Fruit fly (Drosophila melanogaster): ENCODE data around the gene Sas-4.

Gene Sas-4

DNA sequence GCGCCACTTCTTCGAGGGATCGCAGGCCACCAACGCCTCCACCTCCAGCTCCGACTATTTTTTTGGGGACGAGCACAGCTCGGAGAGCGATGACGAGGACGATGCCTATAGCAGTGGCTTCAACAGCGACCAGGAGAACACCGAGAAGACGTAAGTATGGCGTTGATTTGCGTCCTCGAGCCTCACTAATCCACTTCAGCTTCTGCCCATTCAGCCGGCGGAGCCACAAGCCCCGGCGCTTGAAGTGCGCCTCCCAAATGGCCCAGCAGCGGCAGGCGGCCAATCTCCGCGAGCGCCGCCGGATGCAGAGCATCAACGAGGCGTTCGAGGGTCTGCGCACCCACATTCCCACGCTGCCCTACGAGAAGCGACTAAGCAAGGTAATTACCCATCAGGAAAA, 14.0 kb upstream of the Sas-4 start:
- TF ChIP-seq insv (optimal IDR thresholded peaks at IDR 0.05) = no peak
- TF ChIP-seq ttk (optimal IDR thresholded peaks at IDR 0.05) = no peak
- TF ChIP-seq Sin3A (optimal IDR thresholded peaks at IDR 0.05) = no peak
- no peak for TF ChIP-seq psq (optimal IDR thresholded peaks at IDR 0.05)
- TF ChIP-seq Myc (optimal IDR thresholded peaks at IDR 0.05) = no peak
- TF ChIP-seq h (optimal IDR thresholded peaks at IDR 0.05) = no peak

DNA sequence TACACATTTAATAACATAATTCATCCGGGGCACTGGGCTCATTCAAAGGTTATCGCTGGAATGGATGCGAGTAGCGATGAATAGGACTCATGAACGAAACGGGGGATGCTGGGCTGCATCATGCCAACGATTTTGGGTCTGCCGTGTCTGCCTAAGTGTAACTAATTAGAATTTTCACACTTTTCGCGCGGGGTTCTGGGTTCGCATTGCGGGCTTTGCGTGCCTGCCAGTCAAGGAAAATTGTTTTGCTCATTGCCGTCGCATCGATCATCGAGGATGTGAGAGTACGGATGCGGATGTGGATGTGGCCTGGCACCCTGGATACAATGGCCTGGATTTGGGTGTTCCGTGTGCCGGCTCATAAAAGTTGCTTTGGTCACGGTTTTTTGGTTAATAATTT, 13.1 kb upstream of the Sas-4 start:
- TF ChIP-seq insv (optimal IDR thresholded peaks at IDR 0.05) (no peak), Myc (optimal IDR thresholded peaks at IDR 0.05) (no peak), Sin3A (optimal IDR thresholded peaks at IDR 0.05) (no peak), psq (optimal IDR thresholded peaks at IDR 0.05) (no peak), ttk (optimal IDR thresholded peaks at IDR 0.05) (no peak), h (optimal IDR thresholded peaks at IDR 0.05) (no peak)

DNA sequence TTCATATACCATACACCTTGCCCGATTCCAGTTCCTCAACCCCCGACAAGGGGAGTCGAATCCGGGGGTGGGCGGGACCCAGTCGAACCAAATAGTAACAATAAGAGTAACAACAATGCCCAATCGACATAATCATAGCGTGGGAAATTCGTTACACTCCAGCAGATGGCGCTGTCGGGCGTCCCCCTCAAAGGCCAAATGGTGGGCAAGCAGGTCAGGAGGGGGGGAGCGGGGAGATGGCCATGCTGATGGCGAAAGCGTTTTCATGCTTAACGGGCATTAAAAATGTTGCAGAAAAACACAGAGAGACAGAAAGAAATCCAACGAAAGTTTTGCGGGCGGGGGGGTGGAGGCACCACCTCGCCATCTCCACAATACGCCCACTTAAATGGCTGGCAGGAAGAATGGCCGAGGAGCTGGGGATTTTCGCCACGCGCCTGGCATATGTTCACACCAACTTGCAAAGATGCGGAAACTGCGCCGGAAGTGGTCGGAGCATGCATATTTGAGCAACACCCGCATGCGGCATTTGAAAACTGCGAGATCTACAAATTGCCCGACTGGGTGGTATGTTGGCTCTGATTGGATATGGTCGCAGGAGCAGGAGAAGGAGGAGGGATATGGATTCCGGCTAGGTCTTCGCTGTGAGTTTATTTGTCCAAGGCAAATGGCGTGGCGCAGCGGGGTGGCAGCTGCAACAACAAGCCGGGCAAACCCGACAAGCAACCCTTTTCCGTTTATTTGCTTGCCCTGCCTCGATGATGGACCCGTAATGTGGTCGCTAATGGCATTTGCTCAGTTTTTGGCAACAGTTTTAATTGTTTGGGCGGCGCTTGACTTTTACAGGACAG, 11.8 kb upstream of the Sas-4 start:
- no peak for TF ChIP-seq Myc (optimal IDR thresholded peaks at IDR 0.05)
- TF ChIP-seq Sin3A (optimal IDR thresholded peaks at IDR 0.05) = no peak
- no peak for TF ChIP-seq insv (optimal IDR thresholded peaks at IDR 0.05)
- no peak for TF ChIP-seq ttk (optimal IDR thresholded peaks at IDR 0.05)
- no peak for TF ChIP-seq h (optimal IDR thresholded peaks at IDR 0.05)
- TF ChIP-seq psq (optimal IDR thresholded peaks at IDR 0.05) = no peak

DNA sequence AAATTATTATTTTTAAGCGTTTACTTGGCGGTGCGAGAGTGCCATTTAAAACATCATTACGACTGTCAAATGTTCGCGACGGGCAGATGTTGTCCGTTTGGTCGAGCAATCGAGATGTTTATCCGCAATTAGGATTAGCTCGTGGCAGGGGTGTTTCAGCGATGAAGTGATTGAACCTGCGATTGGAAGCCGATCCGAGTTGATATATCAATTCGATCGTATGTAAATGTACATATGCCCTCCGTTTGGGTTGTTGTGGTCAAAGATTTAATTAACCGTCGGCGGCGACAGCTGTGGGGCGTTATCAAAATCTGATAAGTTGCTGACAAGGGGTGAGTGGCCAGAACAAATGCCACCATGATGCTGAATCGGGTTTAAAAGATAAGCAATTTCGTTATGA, 8.6 kb upstream of the Sas-4 start:
- TF ChIP-seq ttk (optimal IDR thresholded peaks at IDR 0.05) = no peak
- TF ChIP-seq h (optimal IDR thresholded peaks at IDR 0.05) = no peak
- no peak for TF ChIP-seq Sin3A (optimal IDR thresholded peaks at IDR 0.05)
- TF ChIP-seq insv (optimal IDR thresholded peaks at IDR 0.05) = no peak
- no peak for TF ChIP-seq Myc (optimal IDR thresholded peaks at IDR 0.05)
- no peak for TF ChIP-seq psq (optimal IDR thresholded peaks at IDR 0.05)

DNA sequence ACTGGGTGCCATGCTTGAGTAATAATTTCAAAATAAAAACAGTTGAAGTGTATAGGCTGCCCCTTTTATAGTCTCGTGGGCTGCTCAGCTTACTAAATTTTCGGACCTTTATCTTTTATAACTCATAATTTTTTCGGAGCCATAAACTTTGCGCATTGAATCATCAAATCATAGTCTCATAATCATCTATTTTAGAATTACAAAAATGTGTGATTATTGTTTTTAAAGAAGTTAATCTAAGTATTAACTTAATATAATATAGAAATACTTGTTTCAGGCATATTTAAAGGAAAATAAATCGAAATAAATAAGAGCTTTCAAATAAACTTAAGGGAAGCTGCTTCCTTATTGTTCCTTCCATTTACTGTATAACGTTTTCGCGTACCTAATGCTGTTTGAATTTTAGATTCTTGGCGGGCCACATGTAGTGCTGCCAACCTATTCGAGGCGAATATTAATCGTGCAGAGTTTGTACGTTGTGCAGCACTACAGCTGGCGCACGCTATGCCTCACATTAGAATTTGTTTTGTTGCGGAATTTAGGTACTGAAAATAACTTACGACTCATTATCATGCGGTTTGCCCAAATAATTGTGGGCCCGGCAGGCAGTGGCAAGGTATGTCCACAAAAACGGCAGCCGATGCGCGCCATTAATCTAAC, 6.8 kb upstream of the Sas-4 start, which contains the start of the genes CG14610 and CG2656:
Gene CG14610, minus strand, starts transcription at position 51 of the 660 bp plus-strand sequence.
Gene CG2656, plus strand, starts transcription at position 480 of the 660 bp plus-strand sequence.
- no peak for TF ChIP-seq h (optimal IDR thresholded peaks at IDR 0.05)
- TF ChIP-seq ttk (optimal IDR thresholded peaks at IDR 0.05) = no peak
- TF ChIP-seq insv (optimal IDR thresholded peaks at IDR 0.05) = no peak
- no peak for TF ChIP-seq Sin3A (optimal IDR thresholded peaks at IDR 0.05)
- no peak for TF ChIP-seq psq (optimal IDR thresholded peaks at IDR 0.05)
- TF ChIP-seq Myc (optimal IDR thresholded peaks at IDR 0.05) = no peak

DNA sequence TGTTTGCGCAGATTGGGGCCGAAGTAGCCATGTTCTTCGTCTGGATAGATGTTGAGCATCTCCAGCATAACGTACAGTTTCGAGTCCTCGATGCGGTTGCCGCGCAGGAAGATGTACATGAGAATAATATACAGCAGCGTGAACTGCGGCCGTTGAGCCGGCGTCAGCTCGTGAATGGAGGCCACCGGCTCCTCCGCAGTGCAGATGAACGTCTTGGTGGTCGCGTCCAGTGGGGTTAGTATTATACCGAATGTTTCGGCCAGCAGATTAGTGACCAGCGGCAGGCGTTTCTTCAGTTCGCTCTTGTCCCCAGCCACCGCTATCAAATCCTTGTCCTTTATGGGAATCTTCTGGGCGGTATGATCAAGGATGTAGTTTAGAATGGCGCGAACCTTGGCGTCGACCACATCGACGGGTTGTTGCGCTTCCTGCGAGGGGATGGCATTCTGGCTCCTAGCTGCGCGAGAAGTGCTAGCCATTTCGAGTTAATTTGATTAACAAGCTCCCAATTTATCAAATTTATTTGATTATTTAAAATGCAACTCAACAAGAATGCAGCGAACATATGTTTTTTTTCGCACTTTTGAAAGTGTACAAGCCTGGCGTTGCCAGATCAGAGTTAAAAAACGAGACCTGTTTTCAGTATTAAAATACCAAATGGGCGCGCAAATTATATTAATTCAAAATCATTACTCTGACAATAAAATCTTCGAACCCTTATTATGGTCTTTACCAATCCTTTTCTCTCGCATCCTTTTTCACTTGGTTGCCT, 3.6 kb downstream of the Sas-4 start, which contains the start of gene MAGE:
Gene MAGE, minus strand, starts transcription at position 595 of the 772 bp plus-strand sequence.
- TF ChIP-seq insv (optimal IDR thresholded peaks at IDR 0.05) (no peak), psq (optimal IDR thresholded peaks at IDR 0.05) (no peak), Sin3A (optimal IDR thresholded peaks at IDR 0.05) (no peak), ttk (optimal IDR thresholded peaks at IDR 0.05) (no peak), Myc (optimal IDR thresholded peaks at IDR 0.05) (no peak), h (optimal IDR thresholded peaks at IDR 0.05) (no peak)

DNA sequence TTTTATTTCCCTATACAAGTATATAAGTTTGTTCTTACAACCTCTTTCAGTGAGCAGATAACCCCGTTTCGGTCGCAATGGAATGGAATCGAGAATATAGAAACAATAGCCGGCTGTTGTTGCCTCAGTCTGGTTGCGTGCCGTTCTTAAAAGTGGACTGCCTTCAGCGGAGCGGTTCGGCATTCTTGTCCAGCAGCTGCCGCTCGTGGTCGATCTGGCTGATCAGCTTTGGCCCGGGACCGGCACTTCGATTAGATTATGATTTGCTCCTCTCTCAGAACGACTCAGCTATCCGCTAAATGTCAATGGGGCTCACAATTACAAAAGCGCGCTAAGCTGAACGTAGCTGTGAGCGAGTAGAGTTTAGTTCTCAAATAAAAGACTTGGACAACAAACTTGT, 5.9 kb downstream of the Sas-4 start:
- no peak for TF ChIP-seq psq (optimal IDR thresholded peaks at IDR 0.05)
- TF ChIP-seq h (optimal IDR thresholded peaks at IDR 0.05) = no peak
- TF ChIP-seq Sin3A (optimal IDR thresholded peaks at IDR 0.05) = no peak
- no peak for TF ChIP-seq Myc (optimal IDR thresholded peaks at IDR 0.05)
- TF ChIP-seq ttk (optimal IDR thresholded peaks at IDR 0.05) = no peak
- no peak for TF ChIP-seq insv (optimal IDR thresholded peaks at IDR 0.05)

DNA sequence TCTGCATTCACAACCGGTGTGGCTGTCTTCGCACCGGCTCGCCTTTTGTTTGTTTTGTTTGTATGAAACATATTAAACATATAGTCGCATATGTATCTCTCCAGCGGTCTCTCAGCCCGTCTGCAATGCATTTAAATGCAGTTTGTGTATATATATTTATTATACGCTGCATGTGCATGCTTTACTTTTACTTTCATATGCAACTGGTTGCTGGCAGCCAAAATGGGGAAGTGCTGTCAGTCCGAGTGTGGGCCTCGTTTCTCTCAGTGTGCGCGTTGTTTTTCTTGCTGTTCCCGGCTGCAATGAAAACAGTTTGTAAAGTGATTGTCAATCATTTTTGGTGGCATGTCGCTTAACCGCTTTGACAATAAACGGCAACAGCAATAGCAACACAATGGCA, 8.4 kb downstream of the Sas-4 start:
- TF ChIP-seq insv (optimal IDR thresholded peaks at IDR 0.05) = no peak
- TF ChIP-seq Myc (optimal IDR thresholded peaks at IDR 0.05) = no peak
- TF ChIP-seq h (optimal IDR thresholded peaks at IDR 0.05) = no peak
- no peak for TF ChIP-seq Sin3A (optimal IDR thresholded peaks at IDR 0.05)
- TF ChIP-seq psq (optimal IDR thresholded peaks at IDR 0.05) = no peak
- no peak for TF ChIP-seq ttk (optimal IDR thresholded peaks at IDR 0.05)

DNA sequence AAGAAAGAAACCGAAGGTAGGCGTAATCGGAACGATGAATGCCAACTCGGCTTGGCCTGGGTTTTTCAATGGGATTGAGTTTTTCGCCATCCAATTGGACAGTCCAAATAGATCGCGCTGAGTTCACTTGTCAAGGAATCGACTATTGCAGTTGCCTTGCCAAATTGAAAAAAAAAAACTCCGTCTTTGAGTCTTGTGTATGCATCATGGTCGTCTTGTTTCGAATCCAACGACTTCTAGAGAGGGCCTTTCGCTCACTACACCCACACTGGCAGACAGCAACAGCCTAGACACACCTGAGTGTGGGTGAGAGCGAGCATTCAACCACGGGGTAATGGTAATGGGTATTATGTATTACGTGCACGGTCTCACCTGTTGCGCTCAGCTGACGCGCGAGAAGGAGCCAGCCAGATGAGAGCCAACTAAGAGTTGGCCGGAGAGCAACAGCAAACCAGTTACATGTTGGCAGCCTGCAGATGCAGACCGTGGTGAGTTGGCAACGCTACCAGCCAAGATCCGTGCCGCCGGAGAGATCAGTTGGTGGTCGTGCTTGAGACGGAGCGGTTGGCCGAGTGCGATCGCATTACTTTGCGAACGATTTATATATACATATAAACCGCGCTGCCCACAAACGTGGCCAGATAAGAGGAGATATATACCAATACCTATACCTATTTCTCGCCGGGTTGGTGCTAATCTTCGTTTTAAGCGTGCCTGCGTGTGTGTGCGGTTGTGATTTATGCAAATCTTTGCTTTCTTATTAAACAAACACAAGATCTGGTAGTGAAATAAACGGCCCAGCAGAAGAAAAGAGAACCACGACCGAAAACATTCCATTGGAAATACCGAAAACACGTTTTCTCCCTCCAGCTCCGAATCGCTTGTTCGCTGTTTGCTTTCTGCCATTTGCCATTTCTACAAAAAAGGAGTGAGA, 11.5 kb downstream of the Sas-4 start, which contains the start of gene sas:
Gene sas, plus strand, starts transcription at position 453 of the 934 bp plus-strand sequence.
- TF ChIP-seq Myc (optimal IDR thresholded peaks at IDR 0.05) = no peak
- TF ChIP-seq psq (optimal IDR thresholded peaks at IDR 0.05) = no peak
- no peak for TF ChIP-seq h (optimal IDR thresholded peaks at IDR 0.05)
- TF ChIP-seq ttk (optimal IDR thresholded peaks at IDR 0.05) = no peak
- no peak for TF ChIP-seq insv (optimal IDR thresholded peaks at IDR 0.05)
- TF ChIP-seq Sin3A (optimal IDR thresholded peaks at IDR 0.05) = no peak

DNA sequence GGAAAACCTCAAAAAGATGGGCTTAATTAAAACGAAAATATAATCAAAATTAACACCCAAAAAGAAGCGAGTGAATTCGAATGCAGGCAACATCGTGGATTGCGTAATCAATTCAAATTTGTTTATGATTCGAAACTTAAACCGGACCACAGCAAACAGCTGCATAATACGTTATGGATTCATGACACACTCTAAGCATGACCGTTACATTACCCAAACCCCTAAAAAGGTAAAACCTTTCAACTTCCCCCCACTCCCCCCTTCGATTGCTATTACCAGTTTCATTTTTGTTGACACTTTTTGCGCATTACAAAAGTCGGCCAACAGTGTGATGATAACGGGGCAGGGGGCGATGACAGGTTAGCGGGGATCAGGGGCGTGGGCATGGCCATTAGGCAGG, 18.8 kb downstream of the Sas-4 start:
- TF ChIP-seq ttk (optimal IDR thresholded peaks at IDR 0.05) = no peak
- TF ChIP-seq h (optimal IDR thresholded peaks at IDR 0.05) = no peak
- no peak for TF ChIP-seq psq (optimal IDR thresholded peaks at IDR 0.05)
- TF ChIP-seq insv (optimal IDR thresholded peaks at IDR 0.05) = no peak
- no peak for TF ChIP-seq Myc (optimal IDR thresholded peaks at IDR 0.05)
- no peak for TF ChIP-seq Sin3A (optimal IDR thresholded peaks at IDR 0.05)

All from Kc167 (cell line).